Fruit fly (Drosophila melanogaster): ENCODE measurements around the gene CG13313.

Gene CG13313

dm6 chr3L:8974478-8975477 lies 16.1 kb downstream of the CG13313 start, which contains the start of the genes pix and Srp68 (continued):
- TF ChIP-seq Eip78C (GFP tag) (no peak), Ets21C (GFP tag; optimal IDR thresholded peaks at IDR 0.05) (no peak), CG31627 (GFP tag; optimal IDR thresholded peaks at IDR 0.05) (peak; percentile 70), CG6854 (GFP tag; optimal IDR thresholded peaks at IDR 0.05) (peak; percentile 18), CG16779 (tag; optimal IDR thresholded peaks at IDR 0.05) (no peak), CG8119 (GFP tag; IDR thresholded peaks at IDR 0.05) (no peak), Gug (GFP tag; IDR thresholded peaks at IDR 0.05) (0 out of 2 replicates have a peak, but pooled peaks have one; percentile 21), CG3032 (tag; optimal IDR thresholded peaks at IDR 0.05) (peak; percentile 69), CG9139 (GFP tag; optimal IDR thresholded peaks at IDR 0.05) (no peak), Eip75B (GFP tag; optimal IDR thresholded peaks at IDR 0.05) (no peak), CG4318 (GFP tag; optimal IDR thresholded peaks at IDR 0.05) (no peak), Sox102F (GFP tag; optimal IDR thresholded peaks at IDR 0.05) (no peak), esn (GFP tag; optimal IDR thresholded peaks at IDR 0.05) (peak; percentile 83), Hr4 (GFP tag; optimal IDR thresholded peaks at IDR 0.05) (no peak), CG6276 (GFP tag; optimal IDR thresholded peaks at IDR 0.05) (no peak), svp (GFP tag) (peak; percentile 90), CG7368 (GFP tag; optimal IDR thresholded peaks at IDR 0.05) (no peak), net (GFP tag; optimal IDR thresholded peaks at IDR 0.05) (peak; percentile 12)

dm6 chr3L:8978678-8979413 lies 20.2 kb downstream of the CG13313 start:
- TF ChIP-seq CG16779 (tag; optimal IDR thresholded peaks at IDR 0.05) (no peak), Hr39 (GFP tag; optimal IDR thresholded peaks at IDR 0.05) (peak; percentile 70), OdsH (GFP tag; optimal IDR thresholded peaks at IDR 0.05) (peak; percentile 61), CG6854 (GFP tag; optimal IDR thresholded peaks at IDR 0.05) (no peak), CG11762 (GFP tag; optimal IDR thresholded peaks at IDR 0.05; ENCODE audit: insufficient read depth) (no peak), Lpt (GFP tag; optimal IDR thresholded peaks at IDR 0.05) (no peak), CG7368 (GFP tag; optimal IDR thresholded peaks at IDR 0.05) (no peak), CG15336 (GFP tag; IDR thresholded peaks at IDR 0.05) (peak; percentile 86), fd85E (GFP tag; optimal IDR thresholded peaks at IDR 0.05) (no peak), fkh (GFP tag; optimal IDR thresholded peaks at IDR 0.05) (peak; percentile 67), CG34406 (GFP tag; optimal IDR thresholded peaks at IDR 0.05) (peak; percentile 29), Blimp-1 (GFP tag; optimal IDR thresholded peaks at IDR 0.05) (no peak), CG11294 (GFP tag; IDR thresholded peaks at IDR 0.05) (peak; percentile 80; the same call in 1 of the 2 replicates), CG32006 (GFP tag; optimal IDR thresholded peaks at IDR 0.05) (peak; percentile 66), topi (GFP tag; optimal IDR thresholded peaks at IDR 0.05) (peak; percentile 27), Gug (GFP tag; IDR thresholded peaks at IDR 0.05) (peak; percentile 54; the same call in 1 of the 2 replicates), Ets21C (GFP tag; optimal IDR thresholded peaks at IDR 0.05) (no peak), spab (GFP tag; optimal IDR thresholded peaks at IDR 0.05) (no peak), Eip93F (GFP tag; optimal IDR thresholded peaks at IDR 0.05) (no peak), CG11902 (GFP tag; optimal IDR thresholded peaks at IDR 0.05) (no peak), cyc (GFP tag; optimal IDR thresholded peaks at IDR 0.05) (peak; percentile 35), CG6163 (GFP tag; IDR thresholded peaks at IDR 0.05) (peak; percentile 60; the same call in 2 of the 3 replicates), eg (GFP tag; IDR thresholded peaks at IDR 0.05) (peak; percentile 82), CG31627 (GFP tag; optimal IDR thresholded peaks at IDR 0.05) (peak; percentile 62), Met (GFP tag; optimal IDR thresholded peaks at IDR 0.05) (no peak), CG6792 (GFP tag; optimal IDR thresholded peaks at IDR 0.05) (peak; percentile 18), Smox (GFP tag; optimal IDR thresholded peaks at IDR 0.05) (no peak), pdm3 (GFP tag; optimal IDR thresholded peaks at IDR 0.05) (no peak), achi (GFP tag; optimal IDR thresholded peaks at IDR 0.05) (peak; percentile 22), Eip75B (GFP tag; optimal IDR thresholded peaks at IDR 0.05) (no peak), CG3032 (tag; optimal IDR thresholded peaks at IDR 0.05) (no peak), CG9139 (GFP tag; optimal IDR thresholded peaks at IDR 0.05) (no peak), salr (GFP tag; optimal IDR thresholded peaks at IDR 0.05) (no peak), CG3919 (GFP tag; optimal IDR thresholded peaks at IDR 0.05) (no peak), CG1621 (tag; optimal IDR thresholded peaks at IDR 0.05) (no peak), CG8319 (GFP tag; optimal IDR thresholded peaks at IDR 0.05) (no peak), acj6 (GFP tag; optimal IDR thresholded peaks at IDR 0.05) (peak; percentile 46)

Data from whole organism, prepupa.